Worm (Caenorhabditis elegans) whole organism, L3 larva: Measurements from ENCODE around the gene dsb-2.
A peak's percentile ranks its signal among the peaks of the same experiment; 100 is the strongest.

ENCODE experiments used
- R02D3.7 ChIP-seq: fragments of 150-350 bp; optimal IDR thresholded peaks from 2 replicates; lab custom pipeline; 2014; ENCODE audit warnings: missing biosample characterization, missing genetic modification characterization
- ZK546.5 ChIP-seq: sonication (generic microtip); optimal IDR thresholded peaks from 2 replicates; lab custom pipeline; 2017; ENCODE audit warnings: missing biosample characterization, missing genetic modification characterization
- ceh-16 ChIP-seq: sonication (generic microtip); optimal IDR thresholded peaks from 2 replicates; lab custom pipeline; 2017; ENCODE audit warnings: missing biosample characterization, missing genetic modification characterization
- ceh-28 ChIP-seq: fragments of 150-350 bp; optimal IDR thresholded peaks from 2 replicates; lab custom pipeline; 2014; ENCODE audit warnings: missing biosample characterization, missing genetic modification reagents, missing genetic modification characterization
- ceh-82 ChIP-seq: fragments of 150-350 bp; optimal IDR thresholded peaks from 2 replicates; lab custom pipeline; 2014; ENCODE audit warnings: missing biosample characterization, missing genetic modification characterization
- ceh-9 ChIP-seq: sonication (generic microtip); optimal IDR thresholded peaks from 2 replicates; lab custom pipeline; 2018; ENCODE audit warnings: missing biosample characterization, missing genetic modification characterization
- daf-12 ChIP-seq: fragments of 150-350 bp; optimal IDR thresholded peaks from 2 replicates; lab custom pipeline; 2014; ENCODE audit warnings: missing biosample characterization, missing genetic modification reagents, missing genetic modification characterization
- egl-5 ChIP-seq: fragments of 150-350 bp; optimal IDR thresholded peaks from 2 replicates; lab custom pipeline; 2017; ENCODE audit warnings: missing biosample characterization, missing genetic modification reagents, missing genetic modification characterization, inconsistent platforms
- elt-1 ChIP-seq: fragments of 150-350 bp; optimal IDR thresholded peaks from 2 replicates; lab custom pipeline; 2014; ENCODE audit warnings: missing biosample characterization, missing genetic modification characterization
- elt-2 ChIP-seq: sonication (generic microtip); optimal IDR thresholded peaks from 2 replicates; lab custom pipeline; 2016; ENCODE audit warnings: missing genetic modification reagents, mild to moderate bottlenecking, missing genetic modification characterization, missing compliant biosample characterization
- elt-3 ChIP-seq, 3 experiments: fragments of 150-350 bp in 1 of 3; sonication (generic microtip) in 2 of 3; optimal IDR thresholded peaks; 2 replicates in 2 of 3; 4 replicates in 1 of 3; lab custom pipeline; 2014 to 2017; ENCODE audit warnings: missing biosample characterization in 3 of 3, missing genetic modification characterization in 3 of 3
- fkh-10 ChIP-seq: sonication (generic microtip); optimal IDR thresholded peaks from 2 replicates; lab custom pipeline; 2017; ENCODE audit warnings: missing biosample characterization, missing genetic modification reagents, missing genetic modification characterization
- fkh-2 ChIP-seq: fragments of 150-350 bp; optimal IDR thresholded peaks from 2 replicates; lab custom pipeline; 2014; ENCODE audit warnings: missing biosample characterization, missing genetic modification reagents, missing genetic modification characterization
- fos-1 ChIP-seq: fragments of 150-350 bp; optimal IDR thresholded peaks from 2 replicates; lab custom pipeline; 2014; ENCODE audit warnings: missing biosample characterization, missing genetic modification characterization
- hmg-11 ChIP-seq: sonication (generic microtip); optimal IDR thresholded peaks from 2 replicates; lab custom pipeline; 2016; ENCODE audit warnings: missing genetic modification characterization, missing compliant biosample characterization
- jun-1 ChIP-seq: fragments of 150-350 bp; optimal IDR thresholded peaks from 2 replicates; lab custom pipeline; 2014; ENCODE audit warnings: missing biosample characterization, missing genetic modification reagents, missing genetic modification characterization
- lin-15B ChIP-seq: fragments of 150-350 bp; optimal IDR thresholded peaks from 2 replicates; lab custom pipeline; 2014; ENCODE audit warnings: missing biosample characterization, missing genetic modification characterization
- lin-39 ChIP-seq: fragments of 150-350 bp; optimal IDR thresholded peaks from 2 replicates; lab custom pipeline; 2018; ENCODE audit warnings: missing biosample characterization, missing genetic modification reagents, missing genetic modification characterization
- lsy-12 ChIP-seq: sonication (generic microtip); optimal IDR thresholded peaks from 2 replicates; lab custom pipeline; 2016; ENCODE audit warnings: mild to moderate bottlenecking, missing genetic modification characterization, missing compliant biosample characterization
- mdl-1 ChIP-seq: fragments of 150-350 bp; optimal IDR thresholded peaks from 2 replicates; lab custom pipeline; 2014; ENCODE audit warnings: missing biosample characterization, missing genetic modification characterization
- mml-1 ChIP-seq: fragments of 150-350 bp; sonication (generic microtip); optimal IDR thresholded peaks from 3 replicates; lab custom pipeline; 2014; ENCODE audit warnings: missing biosample characterization, missing genetic modification characterization
- nfya-1 ChIP-seq: sonication (generic microtip); optimal IDR thresholded peaks from 2 replicates; lab custom pipeline; 2017; ENCODE audit warnings: missing genetic modification characterization, mild to moderate bottlenecking, missing compliant biosample characterization, antibody characterized with exemption, moderate library complexity; ENCODE audit not compliant: insufficient read depth
- nhr-12 ChIP-seq: fragments of 150-350 bp; optimal IDR thresholded peaks from 2 replicates; lab custom pipeline; 2014; ENCODE audit warnings: missing biosample characterization, missing genetic modification characterization
- nhr-23 ChIP-seq: fragments of 150-350 bp; optimal IDR thresholded peaks from 2 replicates; lab custom pipeline; 2014; ENCODE audit warnings: missing biosample characterization, missing genetic modification reagents, missing genetic modification characterization
- nhr-28 ChIP-seq: fragments of 150-350 bp; optimal IDR thresholded peaks from 2 replicates; lab custom pipeline; 2014; ENCODE audit warnings: missing biosample characterization, missing genetic modification characterization
- nhr-43 ChIP-seq: sonication (generic microtip); optimal IDR thresholded peaks from 2 replicates; lab custom pipeline; 2016; ENCODE audit warnings: mild to moderate bottlenecking, missing genetic modification characterization, missing compliant biosample characterization; ENCODE audit not compliant: poor library complexity, severe bottlenecking
- nhr-67 ChIP-seq: fragments of 150-350 bp; optimal IDR thresholded peaks from 2 replicates; lab custom pipeline; 2014; ENCODE audit warnings: missing biosample characterization, missing genetic modification characterization
- nhr-76 ChIP-seq: fragments of 150-350 bp; sonication (generic microtip); optimal IDR thresholded peaks from 5 replicates; lab custom pipeline; 2014; ENCODE audit warnings: missing biosample characterization, missing genetic modification characterization
- pha-4 ChIP-seq: fragments of 150-350 bp; optimal IDR thresholded peaks from 2 replicates; lab custom pipeline; 2014; ENCODE audit warnings: missing biosample characterization, missing genetic modification reagents, missing genetic modification characterization
- sea-2 ChIP-seq: fragments of 150-350 bp; sonication (generic microtip); optimal IDR thresholded peaks from 4 replicates; lab custom pipeline; 2014; ENCODE audit warnings: missing biosample characterization, missing genetic modification reagents, missing genetic modification characterization
- skn-1 ChIP-seq: fragments of 150-350 bp; optimal IDR thresholded peaks from 2 replicates; lab custom pipeline; 2014; ENCODE audit warnings: missing biosample characterization, missing genetic modification characterization
- snpc-4 ChIP-seq: fragments of 150-350 bp; optimal IDR thresholded peaks from 2 replicates; lab custom pipeline; 2014; ENCODE audit warnings: missing biosample characterization, missing genetic modification characterization
- tbx-2 ChIP-seq: sonication (generic microtip); optimal IDR thresholded peaks from 2 replicates; lab custom pipeline; 2016; ENCODE audit warnings: mild to moderate bottlenecking, missing genetic modification characterization, missing compliant biosample characterization
- unc-39 ChIP-seq: sonication (generic microtip); optimal IDR thresholded peaks from 4 replicates; lab custom pipeline; 2017; ENCODE audit warnings: missing biosample characterization, missing genetic modification characterization
- unc-62 ChIP-seq: fragments of 150-350 bp; sonication (generic microtip); optimal IDR thresholded peaks from 4 replicates; lab custom pipeline; 2014; ENCODE audit warnings: missing biosample characterization, missing genetic modification reagents, missing genetic modification characterization
- zag-1 ChIP-seq: fragments of 150-350 bp; optimal IDR thresholded peaks from 2 replicates; lab custom pipeline; 2014; ENCODE audit warnings: missing biosample characterization, missing genetic modification characterization

Gene dsb-2

ce11 chrII:14410768-14411167 is at the start of gene dsb-2:
dsb-2 (plus strand) TSS chrII:14411095.
- TF ChIP-seq pha-4 (tag; lab: Kevin White, UChicago) = no peak
- TF ChIP-seq zag-1 (tag; lab: Kevin White, UChicago) = no peak
- no peak for TF ChIP-seq unc-39 (tag; lab: Kevin White, UChicago)
- no peak for TF ChIP-seq ZK546.5
- TF ChIP-seq daf-12 = no peak
- no peak for TF ChIP-seq lin-15B (tag; lab: Kevin White, UChicago)
- TF ChIP-seq tbx-2 (tag; lab: Kevin White, UChicago) = no peak
- no peak for TF ChIP-seq snpc-4 (tag; lab: Kevin White, UChicago)
- TF ChIP-seq nhr-23 (tag; lab: Kevin White, UChicago) = no peak

ce11 chrII:14361719-14362118 is 49.2 kb upstream of the dsb-2 start, which contains the start of gene tebp-1:
tebp-1 (plus strand) TSS chrII:14362019.
- no peak for TF ChIP-seq tbx-2 (tag; lab: Kevin White, UChicago)
- no peak for TF ChIP-seq elt-1 (tag; lab: Kevin White, UChicago)
- no peak for TF ChIP-seq jun-1 (tag; lab: Kevin White, UChicago)
- TF ChIP-seq ceh-82 = no peak
- TF ChIP-seq mml-1 (tag; lab: Kevin White, UChicago) = no peak
- TF ChIP-seq elt-3 (tag; optimal IDR thresholded peaks at IDR 0.05; lab: Kevin White, UChicago) = no peak
- TF ChIP-seq fkh-2 (tag; lab: Kevin White, UChicago) = no peak
- TF ChIP-seq unc-39 (tag; lab: Kevin White, UChicago) = no peak
- TF ChIP-seq sea-2 (GFP tag; lab: Kevin White, UChicago) = no peak
- TF ChIP-seq nfya-1 = no peak
- no peak for TF ChIP-seq ceh-16 (tag; lab: Kevin White, UChicago)
- TF ChIP-seq nhr-43 = no peak

ce11 chrII:14365182-14365751 is 45.6 kb upstream of the dsb-2 start, which contains the start of gene imb-2:
imb-2 (plus strand) TSS chrII:14365701.
- TF ChIP-seq elt-2 (peak; percentile 18), fkh-2 (tag; lab: Kevin White, UChicago) (no peak), daf-12 (no peak), lsy-12 (tag; lab: Kevin White, UChicago) (no peak), unc-62 (no peak), ceh-16 (tag; lab: Kevin White, UChicago) (no peak), skn-1 (tag; lab: Kevin White, UChicago) (peak; percentile 13), egl-5 (tag; lab: Kevin White, UChicago) (no peak), ceh-82 (no peak), pha-4 (tag; lab: Kevin White, UChicago) (peak; percentile 77), lin-15B (tag; lab: Kevin White, UChicago) (peak; percentile 70), mml-1 (tag; lab: Kevin White, UChicago) (no peak), lin-39 (tag; lab: Kevin White, UChicago) (peak; percentile 71), nhr-28 (tag; lab: Kevin White, UChicago) (no peak), ceh-28 (tag; lab: Kevin White, UChicago) (peak; percentile 17), nhr-67 (no peak), mdl-1 (tag; lab: Kevin White, UChicago) (no peak), nhr-23 (tag; lab: Kevin White, UChicago) (no peak), nfya-1 (peak; percentile 73), nhr-43 (no peak), R02D3.7 (tag; lab: Kevin White, UChicago) (no peak), nhr-76 (tag; lab: Kevin White, UChicago) (no peak), ceh-9 (tag; lab: Kevin White, UChicago) (no peak), tbx-2 (tag; lab: Kevin White, UChicago) (no peak), hmg-11 (tag; lab: Kevin White, UChicago) (peak; percentile 66)
- TF ChIP-seq, all 47 proteins: peak for 8

- TF ChIP-seq nhr-67 = no peak
- TF ChIP-seq unc-39 (tag; lab: Kevin White, UChicago) = no peak
- no peak for TF ChIP-seq elt-2
- no peak for TF ChIP-seq ceh-9 (tag; lab: Kevin White, UChicago)
- TF ChIP-seq, all 47 proteins: peak for 0
Measured at ce11 chrII:14374594-14374993, 36.3 kb upstream of the dsb-2 start.

ce11 chrII:14377796-14378195 is 33.1 kb upstream of the dsb-2 start, which contains the start of gene acr-20:
acr-20 (minus strand) TSS chrII:14377896.
- no peak for TF ChIP-seq fkh-10 (GFP tag; lab: Kevin White, UChicago)
- TF ChIP-seq egl-5 (tag; lab: Kevin White, UChicago) = no peak
- no peak for TF ChIP-seq fos-1 (tag; lab: Kevin White, UChicago)
- no peak for TF ChIP-seq fkh-2 (tag; lab: Kevin White, UChicago)
- no peak for TF ChIP-seq mdl-1 (tag; lab: Kevin White, UChicago)
- no peak for TF ChIP-seq nhr-12 (tag; lab: Kevin White, UChicago)
